Fruit fly (Drosophila melanogaster): Measurements from ENCODE around the gene CG7974.

Gene CG7974

DNA sequence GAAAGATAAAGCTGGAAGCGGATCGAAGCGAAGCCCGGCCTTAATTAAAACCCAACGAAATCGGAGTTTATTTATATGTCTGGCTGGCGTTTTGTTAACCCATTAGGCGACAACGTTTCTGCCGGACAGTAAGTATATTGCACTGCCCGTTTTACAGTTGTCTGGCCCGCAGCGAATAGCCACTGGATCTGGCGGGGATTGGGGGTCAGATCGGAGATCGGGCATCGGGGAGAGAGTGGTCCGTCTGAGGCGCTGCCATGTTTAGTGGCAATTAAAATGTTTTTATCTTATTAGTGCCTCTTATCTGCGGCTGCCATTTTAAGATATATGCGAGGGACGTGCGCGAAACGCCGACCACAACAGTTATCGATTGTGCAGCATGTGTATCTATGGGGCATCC is 44.2 kb downstream of the CG7974 start:
- TF ChIP-seq Sin3A (optimal IDR thresholded peaks at IDR 0.05) (no peak), h (optimal IDR thresholded peaks at IDR 0.05) (no peak), psq (optimal IDR thresholded peaks at IDR 0.05) (no peak), Myc (optimal IDR thresholded peaks at IDR 0.05) (no peak), ttk (optimal IDR thresholded peaks at IDR 0.05) (no peak), insv (optimal IDR thresholded peaks at IDR 0.05) (no peak)

DNA sequence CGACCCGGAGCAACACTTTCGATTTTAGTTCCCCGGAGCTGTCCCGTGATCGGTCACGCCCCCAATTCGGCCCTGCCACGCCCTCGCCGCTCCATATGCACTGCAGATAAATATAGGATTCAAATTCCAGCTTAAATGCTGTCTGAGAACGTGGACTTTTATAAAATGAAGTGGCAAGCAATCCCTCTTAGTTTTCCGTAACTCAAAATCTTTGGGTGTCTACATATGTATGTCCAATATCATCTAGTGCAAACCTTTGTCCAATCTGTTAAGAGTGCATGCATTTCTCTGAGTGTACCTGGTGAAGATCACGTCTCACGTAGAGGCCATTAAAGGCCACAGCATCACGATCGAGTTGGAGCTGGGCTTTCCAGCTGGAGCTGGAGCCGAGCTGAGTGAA is 45.6 kb downstream of the CG7974 start:
- TF ChIP-seq psq (optimal IDR thresholded peaks at IDR 0.05) (no peak), h (optimal IDR thresholded peaks at IDR 0.05) (no peak), insv (optimal IDR thresholded peaks at IDR 0.05) (no peak), Myc (optimal IDR thresholded peaks at IDR 0.05) (no peak), ttk (optimal IDR thresholded peaks at IDR 0.05) (no peak), Sin3A (optimal IDR thresholded peaks at IDR 0.05) (no peak)

DNA sequence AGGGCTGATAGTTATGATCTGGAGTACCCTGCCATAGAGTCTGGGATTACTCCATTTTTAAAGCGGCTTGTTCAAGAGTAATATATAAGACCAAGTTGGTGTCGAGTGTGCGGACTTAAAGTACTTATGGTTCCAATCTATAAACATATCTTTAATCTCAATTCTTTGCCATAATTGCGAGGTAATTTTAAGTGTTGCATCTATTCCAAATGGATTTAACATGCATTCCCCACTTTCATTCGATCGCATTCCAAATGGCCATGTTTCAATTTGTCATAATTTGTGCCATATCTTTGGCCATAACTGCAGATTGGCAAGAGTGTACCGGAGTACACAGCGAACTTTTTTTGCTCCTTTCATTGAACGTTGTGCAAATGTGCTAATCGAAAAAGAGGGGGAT is 46.3 kb downstream of the CG7974 start:
- TF ChIP-seq psq (optimal IDR thresholded peaks at IDR 0.05), result no peak
- no peak for TF ChIP-seq Sin3A (optimal IDR thresholded peaks at IDR 0.05)
- no peak for TF ChIP-seq ttk (optimal IDR thresholded peaks at IDR 0.05)
- no peak for TF ChIP-seq Myc (optimal IDR thresholded peaks at IDR 0.05)
- TF ChIP-seq h (optimal IDR thresholded peaks at IDR 0.05), result no peak
- TF ChIP-seq insv (optimal IDR thresholded peaks at IDR 0.05), result no peak
